Worm (Caenorhabditis elegans): ENCODE measurements around the gene F46F5.16.

Gene F46F5.16

DNA sequence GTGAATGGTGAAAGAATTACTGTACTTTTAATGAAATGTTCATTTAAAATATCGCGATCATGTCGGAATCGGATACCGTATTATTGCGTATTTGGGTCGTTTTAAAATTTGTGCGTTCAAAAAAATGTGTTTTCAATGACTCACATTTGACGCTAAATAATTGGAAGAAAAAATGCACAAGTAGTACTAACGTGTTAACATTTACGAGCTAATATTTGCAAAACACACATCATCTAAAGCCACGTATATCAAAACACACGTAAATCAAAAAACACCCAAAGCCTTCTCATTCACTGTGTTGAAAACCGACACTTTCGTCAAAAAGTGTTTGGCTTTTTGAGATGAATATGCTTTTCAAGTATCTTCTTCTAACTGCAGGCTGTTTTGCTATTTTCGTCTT is 38.5 kb downstream of the F46F5.16 start, which contains the start of gene F28A10.1:
TSS of gene F28A10.1 (plus strand) at position 301 of the 400 bp plus-strand sequence.
- TF ChIP-seq B0310.2 (tag; optimal IDR thresholded peaks at IDR 0.05) (no peak), hmbx-1 (tag; optimal IDR thresholded peaks at IDR 0.05) (no peak), ama-1 (optimal IDR thresholded peaks at IDR 0.05) (no peak), F13C5.2 (tag; optimal IDR thresholded peaks at IDR 0.05) (no peak), hmg-4 (GFP tag; optimal IDR thresholded peaks at IDR 0.05) (no peak), flt-1 (GFP tag; IDR thresholded peaks at IDR 0.05) (no peak), tra-4 (tag; optimal IDR thresholded peaks at IDR 0.05) (no peak), scrt-1 (GFP tag; IDR thresholded peaks at IDR 0.05) (no peak), tbx-11 (GFP tag; IDR thresholded peaks at IDR 0.05) (no peak)

All from whole organism, early embryonic.